Worm (Caenorhabditis elegans) whole organism, mixed stage, embryonic: ENCODE measurements around the gene ZK1248.5.

ENCODE experiments used
- drap-1 ChIP-seq: fragments of 200-800 bp; sonication (Bioruptor generic); optimal IDR thresholded peaks from 3 replicates; lab custom pipeline; 2018; ENCODE audit warnings: mild to moderate bottlenecking, missing genetic modification characterization, missing compliant biosample characterization
- nhr-237 ChIP-seq: fragments of 150-350 bp; optimal IDR thresholded peaks from 2 replicates; lab custom pipeline; 2014; ENCODE audit warnings: missing biosample characterization, missing genetic modification characterization
- nhr-76 ChIP-seq: sonication (generic microtip); optimal IDR thresholded peaks from 2 replicates; lab custom pipeline; 2017; ENCODE audit warnings: missing biosample characterization, missing genetic modification characterization
- pha-4 ChIP-seq: fragments of 150-350 bp; optimal IDR thresholded peaks from 2 replicates; lab custom pipeline; 2018; ENCODE audit warnings: missing biosample characterization, missing genetic modification reagents, missing genetic modification characterization
- tbx-8 ChIP-seq: fragments of 200-800 bp; sonication (Bioruptor generic); optimal IDR thresholded peaks from 2 replicates; lab custom pipeline; 2018; ENCODE audit warnings: mild to moderate bottlenecking, missing genetic modification characterization, moderate library complexity, missing compliant biosample characterization
- unc-62 ChIP-seq: fragments of 150-350 bp; optimal IDR thresholded peaks from 2 replicates; lab custom pipeline; 2014; ENCODE audit warnings: missing biosample characterization, missing genetic modification reagents, missing genetic modification characterization
- zip-8 ChIP-seq: fragments of 150-350 bp; optimal IDR thresholded peaks from 2 replicates; lab custom pipeline; 2014; ENCODE audit warnings: missing biosample characterization, missing genetic modification characterization

DNA sequence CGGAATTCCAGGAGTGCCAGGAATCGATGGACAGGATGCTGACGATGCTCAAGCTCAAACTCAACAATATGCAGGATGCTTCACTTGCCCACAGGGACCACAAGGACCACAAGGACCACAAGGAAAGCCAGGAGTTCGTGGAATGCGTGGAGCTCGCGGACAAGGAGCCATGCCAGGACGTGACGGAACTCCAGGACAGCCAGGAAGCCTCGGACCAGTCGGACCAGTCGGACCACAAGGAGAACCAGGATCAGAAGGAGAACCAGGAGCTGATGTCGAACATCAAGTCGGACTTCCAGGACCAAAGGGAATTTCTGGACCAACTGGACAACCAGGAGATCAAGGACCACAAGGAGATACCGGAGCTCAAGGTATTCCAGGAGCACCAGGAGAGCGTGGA lies 21.1 kb downstream of the ZK1248.5 start:
- no peak for TF ChIP-seq zip-8 (tag; lab: Kevin White, UChicago)
- TF ChIP-seq tbx-8 (GFP tag; lab: Kevin White, UChicago), result no peak
- TF ChIP-seq pha-4 (tag; lab: Kevin White, UChicago), result no peak
- TF ChIP-seq nhr-237 (tag; lab: Kevin White, UChicago), result no peak
- TF ChIP-seq nhr-76 (tag; lab: Kevin White, UChicago), result no peak
- TF ChIP-seq unc-62, result no peak
- TF ChIP-seq drap-1 (GFP tag; lab: Kevin White, UChicago), result no peak
